Fruit fly (Drosophila melanogaster) whole organism, embryonic: Measurements from ENCODE around the gene Nmdar2.

ENCODE experiments used
- ATbp ChIP-seq: fragments of 200-800 bp; sonication (Bioruptor generic); optimal IDR thresholded peaks from 2 replicates; lab custom pipeline; 2017; ENCODE audit warnings: missing biosample characterization, mild to moderate bottlenecking, missing genetic modification characterization, missing genetic modification reagents
- CG10321 ChIP-seq: fragments of 200-800 bp; sonication (Bioruptor generic); IDR thresholded peaks from 2 replicates; pipeline ENCODE4 v1.3.6; 2022; ENCODE audit warnings: missing biosample characterization, missing genetic modification characterization
- CG10366 ChIP-seq: fragments of 200-800 bp; sonication (Bioruptor generic); IDR thresholded peaks from 2 replicates; pipeline ENCODE4 v1.3.6; 2022; ENCODE audit warnings: missing biosample characterization, missing genetic modification characterization
- CG12391 ChIP-seq: fragments of 200-800 bp; sonication (Bioruptor generic); optimal IDR thresholded peaks from 3 replicates; lab custom pipeline; 2018; ENCODE audit warnings: missing biosample characterization, mild to moderate bottlenecking, missing genetic modification characterization, moderate library complexity
- CG12769 ChIP-seq: fragments of 200-800 bp; sonication (Bioruptor generic); optimal IDR thresholded peaks from 2 replicates; lab custom pipeline; 2019; ENCODE audit warnings: missing biosample characterization, mild to moderate bottlenecking, missing genetic modification characterization, moderate library complexity
- CG13287 ChIP-seq: fragments of 200-800 bp; sonication (Bioruptor generic); IDR thresholded peaks from 2 replicates; pipeline ENCODE4 v1.3.6; 2022; ENCODE audit warnings: missing biosample characterization, missing genetic modification characterization; ENCODE audit not compliant: partially characterized antibody
- CG14014 ChIP-seq: fragments of 200-800 bp; sonication (Bioruptor generic); IDR thresholded peaks from 2 replicates; pipeline ENCODE4 v1.3.6; 2022; ENCODE audit warnings: missing biosample characterization, missing genetic modification characterization
- CG15696 ChIP-seq: fragments of 200-800 bp; sonication (Bioruptor generic); optimal IDR thresholded peaks from 2 replicates; lab custom pipeline; 2019; ENCODE audit warnings: missing biosample characterization, mild to moderate bottlenecking, missing genetic modification characterization, moderate library complexity
- CG1603 ChIP-seq: fragments of 200-800 bp; sonication (Bioruptor generic); optimal IDR thresholded peaks from 2 replicates; lab custom pipeline; 2019; ENCODE audit warnings: missing biosample characterization, mild to moderate bottlenecking, missing genetic modification characterization, moderate library complexity
- CG18619 ChIP-seq: fragments of 200-800 bp; sonication (Bioruptor generic); optimal IDR thresholded peaks from 3 replicates; lab custom pipeline; 2017; ENCODE audit warnings: missing biosample characterization, mild to moderate bottlenecking, missing genetic modification characterization
- CG2116 ChIP-seq: fragments of 200-800 bp; sonication (Bioruptor generic); optimal IDR thresholded peaks from 3 replicates; lab custom pipeline; 2018; ENCODE audit warnings: missing biosample characterization, mild to moderate bottlenecking, missing genetic modification characterization
- CG2712 ChIP-seq: fragments of 200-800 bp; optimal IDR thresholded peaks from 3 replicates; lab custom pipeline; 2019; ENCODE audit warnings: missing biosample characterization, mild to moderate bottlenecking, missing genetic modification characterization, moderate library complexity
- CG30403 ChIP-seq: fragments of 200-800 bp; sonication (Bioruptor generic); optimal IDR thresholded peaks from 3 replicates; lab custom pipeline; 2016; ENCODE audit warnings: missing biosample characterization, missing genetic modification characterization
- CG3065 ChIP-seq: fragments of 200-800 bp; sonication (Bioruptor generic); optimal IDR thresholded peaks from 2 replicates; lab custom pipeline; 2016; ENCODE audit warnings: missing biosample characterization, missing genetic modification characterization
- CG4617 ChIP-seq: fragments of 200-800 bp; sonication (Bioruptor generic); optimal IDR thresholded peaks from 3 replicates; lab custom pipeline; 2016; ENCODE audit warnings: missing biosample characterization, missing genetic modification characterization, borderline replicate concordance
- CG4730 ChIP-seq: fragments of 200-800 bp; sonication (Bioruptor generic); IDR thresholded peaks from 2 replicates; pipeline ENCODE4 v1.3.6; 2022; ENCODE audit warnings: missing biosample characterization, missing genetic modification characterization
- CG8281 ChIP-seq: fragments of 200-800 bp; sonication (Bioruptor generic); optimal IDR thresholded peaks from 2 replicates; lab custom pipeline; 2018; ENCODE audit warnings: missing biosample characterization, mild to moderate bottlenecking, missing genetic modification characterization, moderate library complexity
- CG8290 ChIP-seq, 3 experiments: fragments of 200-800 bp; sonication (Bioruptor generic); optimal IDR thresholded peaks; 2 replicates each; lab custom pipeline; 2016 to 2019; ENCODE audit warnings: missing biosample characterization in 3 of 3, missing genetic modification characterization in 3 of 3, mild to moderate bottlenecking in 2 of 3, moderate library complexity in 1 of 3
- CG8765 ChIP-seq: fragments of 200-800 bp; sonication (Bioruptor generic); IDR thresholded peaks from 2 replicates; pipeline ENCODE4 v1.3.6; 2022; ENCODE audit warnings: missing biosample characterization, missing genetic modification characterization
- CG8944 ChIP-seq: fragments of 200-800 bp; sonication (Bioruptor generic); optimal IDR thresholded peaks from 3 replicates; lab custom pipeline; 2016; ENCODE audit warnings: missing biosample characterization, missing genetic modification characterization
- CG9727 ChIP-seq: fragments of 200-800 bp; sonication (Bioruptor generic); optimal IDR thresholded peaks from 3 replicates; lab custom pipeline; 2017; ENCODE audit warnings: missing biosample characterization, mild to moderate bottlenecking, missing genetic modification characterization
- CG9797 ChIP-seq: fragments of 200-800 bp; sonication (Bioruptor generic); optimal IDR thresholded peaks from 3 replicates; lab custom pipeline; 2018; ENCODE audit warnings: missing biosample characterization, mild to moderate bottlenecking, missing genetic modification characterization
- CG9932 ChIP-seq: fragments of 200-800 bp; sonication (Bioruptor generic); IDR thresholded peaks from 2 replicates; pipeline ENCODE4 v1.3.6; 2022; ENCODE audit warnings: missing biosample characterization, missing genetic modification characterization
- CoRest ChIP-seq: fragments of 200-800 bp; sonication (Bioruptor generic); optimal IDR thresholded peaks from 3 replicates; lab custom pipeline; 2018; ENCODE audit warnings: missing biosample characterization, mild to moderate bottlenecking, missing genetic modification characterization, moderate library complexity
- Ets97D ChIP-seq: fragments of 200-800 bp; sonication (Bioruptor generic); optimal IDR thresholded peaks from 3 replicates; lab custom pipeline; 2016; ENCODE audit warnings: missing biosample characterization, missing genetic modification characterization
- Fer3 ChIP-seq: fragments of 200-800 bp; sonication (Bioruptor generic); optimal IDR thresholded peaks from 2 replicates; lab custom pipeline; 2018; ENCODE audit warnings: missing biosample characterization, mild to moderate bottlenecking, missing genetic modification characterization, moderate library complexity
- MESR4 ChIP-seq: fragments of 200-800 bp; sonication (Bioruptor generic); optimal IDR thresholded peaks from 2 replicates; lab custom pipeline; 2018; ENCODE audit warnings: missing biosample characterization, mild to moderate bottlenecking, missing genetic modification characterization, moderate library complexity
- NK7.1 ChIP-seq: fragments of 200-800 bp; sonication (Bioruptor generic); optimal IDR thresholded peaks from 3 replicates; lab custom pipeline; 2016; ENCODE audit warnings: missing biosample characterization, missing genetic modification characterization
- Optix ChIP-seq: fragments of 200-800 bp; sonication (Bioruptor generic); IDR thresholded peaks from 3 replicates; pipeline ENCODE4 v1.3.6; 2022; ENCODE audit warnings: missing biosample characterization, missing genetic modification characterization
- Pdp1 ChIP-seq, 2 experiments: fragments of 200-800 bp; sonication (Bioruptor generic); optimal IDR thresholded peaks; 3 replicates each; lab custom pipeline; 2016; ENCODE audit warnings: missing biosample characterization in 2 of 2, missing genetic modification characterization in 2 of 2, mild to moderate bottlenecking in 1 of 2, moderate library complexity in 1 of 2
- Spps ChIP-seq: fragments of 200-800 bp; sonication (Bioruptor generic); optimal IDR thresholded peaks from 2 replicates; lab custom pipeline; 2018; ENCODE audit warnings: missing biosample characterization, mild to moderate bottlenecking, missing genetic modification characterization
- caup ChIP-seq: fragments of 200-800 bp; sonication (Bioruptor generic); optimal IDR thresholded peaks from 3 replicates; lab custom pipeline; 2017; ENCODE audit warnings: missing biosample characterization, mild to moderate bottlenecking, missing genetic modification characterization, moderate library complexity; ENCODE audit not compliant: severe bottlenecking
- cg ChIP-seq: fragments of 200-800 bp; sonication (Bioruptor generic); optimal IDR thresholded peaks from 3 replicates; lab custom pipeline; 2019; ENCODE audit warnings: missing biosample characterization, mild to moderate bottlenecking, missing genetic modification characterization, moderate library complexity
- dpn ChIP-seq, 2 experiments: fragments of 200-800 bp; sonication (Bioruptor generic); optimal IDR thresholded peaks; 3 replicates each; lab custom pipeline; 2016; ENCODE audit warnings: missing biosample characterization in 2 of 2, missing genetic modification characterization in 2 of 2
- grau ChIP-seq: fragments of 200-800 bp; optimal IDR thresholded peaks from 3 replicates; lab custom pipeline; 2019; ENCODE audit warnings: missing biosample characterization, mild to moderate bottlenecking, missing genetic modification characterization, moderate library complexity
- her ChIP-seq: fragments of 200-800 bp; sonication (Bioruptor generic); optimal IDR thresholded peaks from 2 replicates; lab custom pipeline; 2016; ENCODE audit warnings: missing biosample characterization, missing genetic modification characterization
- ind ChIP-seq: fragments of 200-800 bp; sonication (Bioruptor generic); optimal IDR thresholded peaks from 3 replicates; lab custom pipeline; 2016; ENCODE audit warnings: missing biosample characterization, missing genetic modification characterization
- klu ChIP-seq: fragments of 200-800 bp; sonication (Bioruptor generic); IDR thresholded peaks from 2 replicates; pipeline ENCODE4 v1.3.6; 2022; ENCODE audit warnings: missing biosample characterization, missing genetic modification characterization
- mam ChIP-seq: fragments of 200-800 bp; sonication (Bioruptor generic); optimal IDR thresholded peaks from 3 replicates; lab custom pipeline; 2016; ENCODE audit warnings: missing biosample characterization, missing genetic modification characterization
- pho ChIP-seq: fragments of 200-800 bp; sonication (Bioruptor generic); optimal IDR thresholded peaks from 2 replicates; lab custom pipeline; 2016; ENCODE audit warnings: missing biosample characterization, missing genetic modification characterization
- pnt ChIP-seq: fragments of 200-800 bp; sonication (Bioruptor generic); optimal IDR thresholded peaks from 3 replicates; lab custom pipeline; 2016; ENCODE audit warnings: missing biosample characterization, missing genetic modification characterization
- pum ChIP-seq: fragments of 200-800 bp; sonication (Bioruptor generic); optimal IDR thresholded peaks from 2 replicates; lab custom pipeline; 2016; ENCODE audit warnings: missing biosample characterization, missing genetic modification characterization
- pzg ChIP-seq: fragments of 200-800 bp; sonication (Bioruptor generic); optimal IDR thresholded peaks from 3 replicates; lab custom pipeline; 2018; ENCODE audit warnings: missing biosample characterization, mild to moderate bottlenecking, missing genetic modification characterization, moderate library complexity
- ssp ChIP-seq: fragments of 200-800 bp; sonication (Bioruptor generic); IDR thresholded peaks from 2 replicates; pipeline ENCODE4 v1.3.6; 2022; ENCODE audit warnings: missing biosample characterization, missing genetic modification characterization
- sug ChIP-seq: fragments of 200-800 bp; optimal IDR thresholded peaks from 2 replicates; lab custom pipeline; 2019; ENCODE audit warnings: missing biosample characterization, mild to moderate bottlenecking, missing genetic modification characterization, moderate library complexity
- vvl ChIP-seq: fragments of 200-800 bp; sonication (Bioruptor generic); IDR thresholded peaks from 2 replicates; pipeline ENCODE4 v1.3.6; 2022; ENCODE audit warnings: missing biosample characterization, missing genetic modification characterization
- wor ChIP-seq: fragments of 200-800 bp; sonication (Bioruptor generic); IDR thresholded peaks from 2 replicates; pipeline ENCODE4 v1.3.6; 2022; ENCODE audit warnings: missing biosample characterization, missing genetic modification characterization

Nmdar2 gene

DNA sequence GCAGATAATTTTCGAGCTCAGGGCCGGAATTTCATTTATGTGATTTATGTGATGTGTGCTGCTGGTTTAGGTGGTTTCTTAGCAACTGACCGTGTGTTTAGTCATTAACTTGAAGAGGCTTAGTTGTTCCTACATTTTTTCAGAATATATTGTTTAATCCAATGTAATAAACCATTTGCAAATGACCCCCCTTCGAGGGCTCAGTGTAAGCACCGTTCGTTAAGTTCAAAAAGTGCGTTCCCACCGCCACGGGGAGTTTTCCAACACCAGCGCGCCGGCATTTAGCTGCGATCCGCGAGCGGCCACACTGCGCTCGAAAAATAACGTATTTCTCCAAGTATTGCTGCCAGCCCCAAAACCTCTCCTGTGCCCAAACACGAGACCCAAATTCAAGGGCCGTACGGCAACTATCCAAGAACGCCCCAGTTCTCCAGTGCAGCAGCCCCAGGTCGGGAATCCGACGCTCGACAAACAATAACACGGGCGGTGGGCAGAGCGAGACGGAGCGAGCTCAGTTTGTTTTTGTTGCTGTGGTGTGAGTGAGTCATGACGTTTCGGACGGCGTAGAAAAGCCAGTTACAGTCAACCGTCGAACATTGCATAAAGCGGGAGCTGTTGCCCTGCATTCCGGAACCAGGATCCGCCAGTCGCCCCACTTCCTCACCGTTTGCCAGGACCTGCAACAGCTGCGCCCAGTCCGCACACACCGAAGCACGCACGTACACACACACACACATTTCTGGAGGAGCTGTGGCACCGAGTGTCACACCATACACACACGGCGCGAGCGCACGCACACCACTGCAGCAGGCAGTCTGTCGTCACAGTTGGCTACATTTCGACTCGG lies 29.1 kb downstream of the Nmdar2 start, which contains the start of gene rush (continued):
- TF ChIP-seq CG8944 (GFP tag; lab: Kevin White, UChicago) (peak; percentile 57), CG9932 (GFP tag; lab: Robert Waterston, UW) (peak; percentile 61), CG4730 (GFP tag; lab: Robert Waterston, UW) (no peak), mam (GFP tag; lab: Kevin White, UChicago) (peak; percentile 56), CG3065 (no peak), ATbp (GFP tag; lab: Kevin White, UChicago) (peak; percentile 4), CG12391 (tag; lab: Kevin White, UChicago) (peak; percentile 21), CG12769 (tag; lab: Kevin White, UChicago) (peak; percentile 12), CG2116 (GFP tag; lab: Kevin White, UChicago) (peak; percentile 32), CG13287 (GFP tag; lab: Robert Waterston, UW) (peak; percentile 38; the same call in 1 of the 2 replicates), CG9797 (GFP tag; lab: Kevin White, UChicago) (peak; percentile 80), CG10321 (GFP tag; lab: Robert Waterston, UW) (peak; percentile 24; the same call in 1 of the 2 replicates), ssp (GFP tag; lab: Robert Waterston, UW) (no peak; the same call in 1 of the 2 replicates), CG8281 (tag; lab: Kevin White, UChicago) (no peak), CG18619 (GFP tag; lab: Kevin White, UChicago) (peak; percentile 16), CG1603 (tag; lab: Kevin White, UChicago) (peak; percentile 57), pnt (GFP tag; lab: Kevin White, UChicago) (peak; percentile 24), CG4617 (GFP tag; lab: Kevin White, UChicago) (peak; percentile 90), CG9727 (GFP tag; lab: Kevin White, UChicago) (peak; percentile 8), her (GFP tag; lab: Kevin White, UChicago) (peak; percentile 46), CG30403 (peak; percentile 42), CG14014 (GFP tag; lab: Robert Waterston, UW) (peak; percentile 13; the same call in 1 of the 2 replicates), CG2712 (tag; lab: Kevin White, UChicago) (peak; percentile 9), Spps (tag; lab: Kevin White, UChicago) (no peak), pho (GFP tag; lab: Kevin White, UChicago) (peak; percentile 53), vvl (peak; percentile 52; the same call in 1 of the 2 replicates), ind (GFP tag; lab: Kevin White, UChicago) (peak; percentile 25), CG8765 (GFP tag; lab: Robert Waterston, UW) (no peak), klu (no peak), Pdp1 (GFP tag; optimal IDR thresholded peaks at IDR 0.05; lab: Kevin White, UChicago) (peak in 1 of 2 experiments; percentile 36), pum (peak; percentile 11), cg (peak; percentile 88), sug (tag; lab: Kevin White, UChicago) (peak; percentile 38), Ets97D (peak; percentile 48), CoRest (tag; lab: Kevin White, UChicago) (peak; percentile 44), NK7.1 (no peak), dpn (GFP tag; optimal IDR thresholded peaks at IDR 0.05; lab: Kevin White, UChicago) (peak; percentile 13 to 27), CG8290 (GFP tag; optimal IDR thresholded peaks at IDR 0.05; lab: Kevin White, UChicago) (no peak), CG8290 (tag; optimal IDR thresholded peaks at IDR 0.05; lab: Kevin White, UChicago) (peak in 1 of 2 experiments; percentile 72), Fer3 (tag; lab: Kevin White, UChicago) (peak; percentile 7), MESR4 (GFP tag; lab: Kevin White, UChicago) (peak; percentile 97), CG15696 (tag; lab: Kevin White, UChicago) (no peak), grau (tag; lab: Kevin White, UChicago) (peak; percentile 26), wor (no peak), pzg (peak; percentile 82), Optix (0 out of 3 replicates have a peak, but pooled peaks have one; percentile 7), caup (peak; percentile 3), CG10366 (peak; percentile 48)
